Fruit fly (Drosophila melanogaster): ENCODE measurements around the gene ro.

DNA sequence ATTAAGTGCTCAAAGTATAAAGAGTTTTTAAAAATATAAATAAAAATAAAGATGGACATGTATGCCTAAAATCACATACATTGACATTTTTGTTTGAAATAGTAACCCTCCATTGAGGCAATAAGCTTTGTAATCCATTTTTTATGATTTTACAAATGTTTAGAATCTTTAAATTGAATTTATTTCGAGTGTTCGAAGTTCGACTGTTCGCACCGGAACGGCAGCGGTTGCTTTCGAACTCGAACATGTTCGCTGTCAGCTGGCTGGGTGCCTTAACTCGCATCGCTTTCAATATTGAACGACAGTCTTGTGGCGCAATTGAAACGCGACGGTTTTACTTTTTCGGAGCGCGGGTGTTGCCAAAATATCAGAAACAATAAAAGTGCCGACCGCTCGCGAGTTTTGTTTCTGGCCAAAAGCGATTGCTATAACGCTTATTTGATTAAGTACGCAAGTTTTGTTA is 34.5 kb upstream of the ro start, which contains the start of gene CG46339:
- TF ChIP-seq CG8478 (optimal IDR thresholded peaks at IDR 0.05) (no peak), CTCF (optimal IDR thresholded peaks at IDR 0.05) (no peak)

All from S2 (cell line).